Worm (Caenorhabditis elegans): ENCODE measurements around the gene cgt-3.
"Not testable (repeated sequence)": the region's sequence is repeated elsewhere in the genome, so short reads cannot be mapped to it uniquely, and the experiment has no call there.

The cgt-3 gene

DNA sequence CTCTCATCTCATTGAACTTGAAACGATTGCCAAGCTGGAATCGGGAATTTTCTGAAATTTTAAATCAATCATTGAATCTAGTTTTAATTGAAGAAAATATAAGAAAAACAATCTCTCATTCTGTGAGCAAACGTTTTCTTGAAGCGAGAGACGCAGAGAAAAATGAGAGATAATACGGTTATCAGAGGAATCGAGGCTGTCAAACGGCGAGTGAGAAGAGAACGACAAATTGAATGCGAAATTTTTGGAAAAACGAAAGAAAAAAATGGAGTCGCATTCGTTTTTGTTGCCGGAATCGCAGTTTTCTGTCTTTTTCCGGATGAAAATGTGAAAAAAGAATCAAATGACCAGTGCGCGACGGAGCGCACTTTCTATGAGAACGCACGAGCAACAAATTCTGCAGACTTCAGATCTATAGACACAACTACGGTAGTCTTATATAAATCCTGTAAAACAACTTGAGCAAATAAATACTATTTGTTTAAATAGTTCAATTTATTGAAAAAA lies 37.5 kb upstream of the cgt-3 start, which contains the start of gene tex-2 (continued):
- TF ChIP-seq elt-3 (tag; optimal IDR thresholded peaks at IDR 0.05), result no peak
- no peak for TF ChIP-seq skn-1 (tag; optimal IDR thresholded peaks at IDR 0.05)
- no peak for TF ChIP-seq aly-2 (tag; optimal IDR thresholded peaks at IDR 0.05)
- TF ChIP-seq ztf-4 (tag; optimal IDR thresholded peaks at IDR 0.05), result no peak
- TF ChIP-seq nfya-1 (tag; optimal IDR thresholded peaks at IDR 0.05; ENCODE audit: insufficient read depth), result peak; percentile 28
- TF ChIP-seq elt-2 (tag; optimal IDR thresholded peaks at IDR 0.05), result peak; percentile 93
- no peak for TF ChIP-seq ztf-11 (tag; optimal IDR thresholded peaks at IDR 0.05)
- TF ChIP-seq nhr-12 (tag; optimal IDR thresholded peaks at IDR 0.05), result no peak
- no peak for TF ChIP-seq lsy-12 (tag; optimal IDR thresholded peaks at IDR 0.05)
- TF ChIP-seq tbx-2 (tag; optimal IDR thresholded peaks at IDR 0.05), result no peak
- no peak for TF ChIP-seq nhr-25 (tag; optimal IDR thresholded peaks at IDR 0.05)
- no peak for TF ChIP-seq ZK546.5 (tag; optimal IDR thresholded peaks at IDR 0.05)
- TF ChIP-seq jun-1 (tag; optimal IDR thresholded peaks at IDR 0.05), result no peak
- no peak for TF ChIP-seq daf-12 (tag; optimal IDR thresholded peaks at IDR 0.05)
- no peak for TF ChIP-seq ceh-82 (tag; optimal IDR thresholded peaks at IDR 0.05)
- TF ChIP-seq nhr-77 (tag; optimal IDR thresholded peaks at IDR 0.05), result no peak
- TF ChIP-seq fkh-10 (GFP tag; optimal IDR thresholded peaks at IDR 0.05), result no peak
- no peak for TF ChIP-seq egl-5 (tag; optimal IDR thresholded peaks at IDR 0.05)
- TF ChIP-seq ceh-9 (tag; optimal IDR thresholded peaks at IDR 0.05), result no peak

ce11 chrII:5874130-5874529 lies 37.0 kb upstream of the cgt-3 start:
- TF ChIP-seq nhr-237 (tag; optimal IDR thresholded peaks at IDR 0.05), result no peak
- TF ChIP-seq nhr-43 (tag; optimal IDR thresholded peaks at IDR 0.05; ENCODE audit: poor library complexity, severe bottlenecking), result no peak
- TF ChIP-seq skn-1 (tag; optimal IDR thresholded peaks at IDR 0.05), result no peak
- TF ChIP-seq lin-39 (tag; optimal IDR thresholded peaks at IDR 0.05), result no peak
- TF ChIP-seq R02D3.7 (tag; optimal IDR thresholded peaks at IDR 0.05), result no peak
- TF ChIP-seq elt-1 (tag; optimal IDR thresholded peaks at IDR 0.05), result no peak
- TF ChIP-seq nhr-23 (tag; optimal IDR thresholded peaks at IDR 0.05), result peak; percentile 34
- peak; percentile 88 for TF ChIP-seq pha-4 (tag; optimal IDR thresholded peaks at IDR 0.05)

DNA sequence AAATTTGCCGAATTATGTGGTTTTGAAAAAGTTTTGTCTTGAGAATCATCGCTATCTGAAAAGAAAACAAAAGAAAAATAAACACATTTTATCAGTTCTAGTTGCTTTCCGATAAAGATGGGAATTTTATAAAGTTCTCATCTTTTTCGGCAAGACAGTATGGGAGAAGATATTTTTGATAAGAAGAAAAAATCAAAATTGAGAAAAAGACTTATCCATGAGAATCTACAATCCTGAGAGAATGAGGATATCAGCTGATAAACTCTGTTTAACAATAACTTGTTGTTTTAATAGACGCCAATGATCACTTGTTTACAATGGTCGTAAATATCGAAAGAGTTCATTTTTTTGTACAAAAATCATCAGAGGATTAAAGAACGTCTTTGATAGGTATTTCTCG lies 35.1 kb upstream of the cgt-3 start, which contains the start of gene F55C12.6:
F55C12.6 (minus strand) TSS at position 101 of the 400 bp plus-strand sequence.
- TF ChIP-seq nhr-43 (tag; optimal IDR thresholded peaks at IDR 0.05; ENCODE audit: poor library complexity, severe bottlenecking) (no peak), pha-4 (tag; optimal IDR thresholded peaks at IDR 0.05) (no peak), daf-12 (tag; optimal IDR thresholded peaks at IDR 0.05) (no peak), nhr-67 (tag; optimal IDR thresholded peaks at IDR 0.05) (no peak), ztf-4 (tag; optimal IDR thresholded peaks at IDR 0.05) (no peak), nhr-23 (tag; optimal IDR thresholded peaks at IDR 0.05) (no peak), nhr-237 (tag; optimal IDR thresholded peaks at IDR 0.05) (no peak), pqm-1 (tag; optimal IDR thresholded peaks at IDR 0.05) (no peak), aly-2 (tag; optimal IDR thresholded peaks at IDR 0.05) (no peak), skn-1 (tag; optimal IDR thresholded peaks at IDR 0.05) (no peak), nhr-77 (tag; optimal IDR thresholded peaks at IDR 0.05) (no peak), elt-3 (tag; optimal IDR thresholded peaks at IDR 0.05) (no peak), nhr-28 (tag; optimal IDR thresholded peaks at IDR 0.05) (no peak), lsy-12 (tag; optimal IDR thresholded peaks at IDR 0.05) (no peak), ZK546.5 (tag; optimal IDR thresholded peaks at IDR 0.05) (no peak), lin-39 (tag; optimal IDR thresholded peaks at IDR 0.05) (no peak), ceh-28 (tag; optimal IDR thresholded peaks at IDR 0.05) (no peak), ztf-11 (tag; optimal IDR thresholded peaks at IDR 0.05) (no peak), tbx-2 (tag; optimal IDR thresholded peaks at IDR 0.05) (no peak), eor-1 (tag; optimal IDR thresholded peaks at IDR 0.05) (no peak)

DNA sequence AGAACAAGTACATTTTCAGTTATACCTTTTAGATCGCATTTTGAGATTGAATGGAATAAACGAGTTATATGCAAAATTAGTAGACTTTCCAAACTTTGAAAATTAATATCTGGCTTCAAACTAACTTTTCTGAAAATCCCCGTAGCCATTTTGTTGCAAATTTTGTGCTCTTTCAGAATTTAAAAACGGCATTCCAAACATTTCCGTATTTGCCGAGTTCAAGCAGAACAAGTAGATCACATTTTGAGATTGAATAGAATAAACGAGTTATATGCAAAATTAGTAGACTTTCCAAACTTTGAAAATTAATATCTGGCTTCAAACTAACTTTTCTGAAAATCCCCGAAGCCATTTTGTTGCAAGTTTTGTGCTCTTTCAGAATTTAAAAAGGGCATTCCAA lies 34.6 kb upstream of the cgt-3 start, which contains the start of gene F55C12.2:
F55C12.2 (plus strand) TSS at position 301 of the 400 bp plus-strand sequence.
- TF ChIP-seq nhr-11, lsy-12, nhr-25 (tag; optimal IDR thresholded peaks at IDR 0.05): not testable (repeated sequence)

- peak; percentile 90 for TF ChIP-seq nhr-25 (tag; optimal IDR thresholded peaks at IDR 0.05)
- no peak for TF ChIP-seq skn-1 (tag; optimal IDR thresholded peaks at IDR 0.05)
- TF ChIP-seq pqm-1 (tag; optimal IDR thresholded peaks at IDR 0.05), result no peak
- no peak for TF ChIP-seq egl-27 (tag; optimal IDR thresholded peaks at IDR 0.05)
- TF ChIP-seq nhr-67 (tag; optimal IDR thresholded peaks at IDR 0.05), result no peak
- no peak for TF ChIP-seq unc-62 (GFP tag; optimal IDR thresholded peaks at IDR 0.05)
- no peak for TF ChIP-seq mml-1 (tag; optimal IDR thresholded peaks at IDR 0.05)
- no peak for TF ChIP-seq egl-5 (tag; optimal IDR thresholded peaks at IDR 0.05)
- no peak for TF ChIP-seq nhr-12 (tag; optimal IDR thresholded peaks at IDR 0.05)
- TF ChIP-seq ceh-9 (tag; optimal IDR thresholded peaks at IDR 0.05), result no peak
- TF ChIP-seq lsy-12 (tag; optimal IDR thresholded peaks at IDR 0.05), result no peak
- TF ChIP-seq eor-1 (tag; optimal IDR thresholded peaks at IDR 0.05), result no peak
- peak; percentile 19 for TF ChIP-seq nhr-23 (tag; optimal IDR thresholded peaks at IDR 0.05)
- no peak for TF ChIP-seq ceh-16 (tag; optimal IDR thresholded peaks at IDR 0.05)
Measured at ce11 chrII:5880677-5881076, 30.4 kb upstream of the cgt-3 start.
